Fruit fly (Drosophila melanogaster): ENCODE data around the gene Spn77Bc.

DNA sequence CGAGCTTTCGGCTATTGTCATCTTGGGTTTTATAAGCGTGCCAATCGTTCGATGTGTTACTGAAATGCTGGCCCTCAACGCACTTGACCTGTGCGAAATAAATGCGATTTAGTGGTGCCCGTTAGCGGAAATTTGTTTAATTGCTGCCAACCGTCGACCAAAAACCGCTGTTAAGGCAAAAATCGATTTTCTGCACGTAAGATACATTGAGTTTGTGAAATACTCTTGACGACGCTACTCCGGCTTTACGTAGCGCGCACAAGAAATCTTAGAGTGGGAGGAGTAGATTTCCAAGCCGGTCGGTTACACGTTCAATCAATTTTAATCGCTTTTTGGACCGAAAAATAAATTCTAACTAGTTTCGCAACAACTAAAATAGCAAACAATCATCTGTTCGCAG lies 33.0 kb downstream of the Spn77Bc start:
- TF ChIP-seq CTCF (optimal IDR thresholded peaks at IDR 0.05) (no peak), CG8478 (optimal IDR thresholded peaks at IDR 0.05) (no peak)

All from S2 (cell line).